Fruit fly (Drosophila melanogaster): ENCODE data around the gene CG12716.

The CG12716 gene

dm6 chrX:12939951-12940350, 36.1 kb downstream of the CG12716 start (continued):
- TF ChIP-seq CG5953 (GFP tag; IDR thresholded peaks at IDR 0.05) (no peak), CG7745 (tag; optimal IDR thresholded peaks at IDR 0.05) (no peak), CG14441 (GFP tag; IDR thresholded peaks at IDR 0.05) (no peak), hkb (optimal IDR thresholded peaks at IDR 0.05) (no peak), hkb (GFP tag; IDR thresholded peaks at IDR 0.05) (no peak), CG7839 (tag; optimal IDR thresholded peaks at IDR 0.05) (peak; percentile 16), Usf (GFP tag; optimal IDR thresholded peaks at IDR 0.05) (no peak), BtbVII (GFP tag; optimal IDR thresholded peaks at IDR 0.05) (no peak), CG9932 (GFP tag; IDR thresholded peaks at IDR 0.05) (no peak), CG7372 (GFP tag; IDR thresholded peaks at IDR 0.05) (no peak), GATAe (GFP tag; conservative IDR thresholded peaks at IDR 0.05) (no peak), CG31388 (GFP tag; optimal IDR thresholded peaks at IDR 0.05) (no peak), sima (GFP tag; optimal IDR thresholded peaks at IDR 0.05) (no peak), CG13123 (GFP tag; optimal IDR thresholded peaks at IDR 0.05) (no peak), CG16813 (GFP tag; IDR thresholded peaks at IDR 0.05; ENCODE audit: partially characterized antibody) (no peak), Vsx1 (GFP tag; optimal IDR thresholded peaks at IDR 0.05) (no peak), Hmx (GFP tag; optimal IDR thresholded peaks at IDR 0.05) (no peak), CG9727 (GFP tag; optimal IDR thresholded peaks at IDR 0.05) (peak; percentile 52), Blimp-1 (GFP tag; optimal IDR thresholded peaks at IDR 0.05) (peak; percentile 1), CG11560 (tag; IDR thresholded peaks at IDR 0.05) (no peak), CG15479 (GFP tag; optimal IDR thresholded peaks at IDR 0.05) (no peak), sens (GFP tag) (peak; percentile 86), eyg (GFP tag; optimal IDR thresholded peaks at IDR 0.05) (no peak), CG4424 (GFP tag; optimal IDR thresholded peaks at IDR 0.05) (peak; percentile 18), H15 (GFP tag; IDR thresholded peaks at IDR 0.05) (no peak), gce (GFP tag; IDR thresholded peaks at IDR 0.05) (no peak), Hand (GFP tag; optimal IDR thresholded peaks at IDR 0.05) (no peak), Lpt (GFP tag; optimal IDR thresholded peaks at IDR 0.05) (no peak), CG7786 (GFP tag; optimal IDR thresholded peaks at IDR 0.05) (no peak), lab (GFP tag; optimal IDR thresholded peaks at IDR 0.05) (no peak), CG17912 (GFP tag; optimal IDR thresholded peaks at IDR 0.05) (no peak), Elba2 (GFP tag; optimal IDR thresholded peaks at IDR 0.05) (peak; percentile 8), CG1602 (GFP tag; optimal IDR thresholded peaks at IDR 0.05) (no peak), CG3726 (GFP tag; IDR thresholded peaks at IDR 0.05) (no peak), CG17359 (tag; optimal IDR thresholded peaks at IDR 0.05) (no peak), lilli (GFP tag; optimal IDR thresholded peaks at IDR 0.05) (peak; percentile 8), Adf1 (GFP tag; IDR thresholded peaks at IDR 0.05) (no peak), B-H2 (GFP tag; optimal IDR thresholded peaks at IDR 0.05) (no peak), bsh (GFP tag; optimal IDR thresholded peaks at IDR 0.05) (peak in 1 of 2 experiments; percentile 19), CG8765 (GFP tag; IDR thresholded peaks at IDR 0.05) (no peak), Drgx (GFP tag; IDR thresholded peaks at IDR 0.05) (no peak), CG17829 (tag; optimal IDR thresholded peaks at IDR 0.05) (peak; percentile 17), ash1 (GFP tag; optimal IDR thresholded peaks at IDR 0.05) (no peak), CG30431 (GFP tag; optimal IDR thresholded peaks at IDR 0.05) (peak; percentile 4), peb (GFP tag; IDR thresholded peaks at IDR 0.05) (no peak), dimm (GFP tag; IDR thresholded peaks at IDR 0.05) (no peak), CG11504 (tag; optimal IDR thresholded peaks at IDR 0.05) (peak; percentile 13), CG10979 (tag; optimal IDR thresholded peaks at IDR 0.05) (peak; percentile 49), D (optimal IDR thresholded peaks at IDR 0.05) (no peak), D (GFP tag; optimal IDR thresholded peaks at IDR 0.05) (peak; percentile 22), fu2 (GFP tag; optimal IDR thresholded peaks at IDR 0.05) (no peak), CG2712 (tag; optimal IDR thresholded peaks at IDR 0.05) (peak; percentile 45), CG10959 (GFP tag; IDR thresholded peaks at IDR 0.05) (0 out of 2 replicates have a peak, but pooled peaks have one; percentile 39)
